Fruit fly (Drosophila melanogaster) Kc167 (cell line): ENCODE data around the gene CG17032.

ENCODE experiments used
- Myc ChIP-seq: fragments of >200 bp; optimal IDR thresholded peaks from 2 replicates; lab custom pipeline; 2017; ENCODE audit warnings: missing external identifiers
- Sin3A ChIP-seq: fragments of >200 bp; optimal IDR thresholded peaks from 2 replicates; lab custom pipeline; 2018; ENCODE audit warnings: missing external identifiers
- h ChIP-seq: fragments of >200 bp; optimal IDR thresholded peaks from 3 replicates; lab custom pipeline; 2018; ENCODE audit warnings: missing external identifiers
- insv ChIP-seq: fragments of >200 bp; optimal IDR thresholded peaks from 3 replicates; lab custom pipeline; 2018; ENCODE audit warnings: missing external identifiers
- psq ChIP-seq: fragments of >200 bp; optimal IDR thresholded peaks from 2 replicates; lab custom pipeline; 2017; ENCODE audit warnings: missing external identifiers
- ttk ChIP-seq: sonication (Bioruptor generic); optimal IDR thresholded peaks from 2 replicates; lab custom pipeline; 2017; ENCODE audit warnings: missing external identifiers

CG17032 gene

DNA sequence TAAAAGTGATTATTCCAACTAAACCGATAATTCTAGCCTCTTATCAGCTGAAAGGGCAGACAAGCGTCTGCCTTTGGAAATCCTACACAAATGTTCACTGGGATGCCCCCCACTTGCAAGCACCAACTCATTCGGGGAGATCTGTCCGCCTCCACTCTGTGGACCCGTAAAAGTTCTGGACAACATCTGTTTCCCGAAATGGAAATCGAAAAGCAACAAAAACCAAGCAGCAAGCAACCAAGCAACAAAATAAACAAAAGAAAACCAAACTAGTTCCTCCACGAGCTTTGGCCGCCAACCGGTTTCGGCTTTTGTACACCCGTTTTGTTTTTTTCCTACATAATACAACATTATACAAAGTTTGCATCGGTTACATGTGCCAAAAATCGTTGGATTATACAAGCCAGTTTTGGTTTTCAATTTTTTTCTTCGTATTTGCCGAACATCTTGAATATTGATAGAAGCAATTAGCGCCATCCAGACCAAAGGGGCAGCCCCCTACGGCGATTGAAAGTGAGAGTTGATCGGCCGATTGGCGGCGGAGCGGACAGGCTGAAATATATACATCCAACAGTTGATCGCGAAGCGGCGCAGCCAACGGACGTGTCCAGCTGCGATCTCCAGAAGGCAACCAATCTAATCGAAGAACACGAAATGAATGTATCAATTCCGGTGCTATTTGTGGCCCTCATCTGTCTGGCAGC is at the start of gene CG17032:
TSS of gene CG17032 (plus strand) at position 232 of the 704 bp plus-strand sequence.
- no peak for TF ChIP-seq h (lab: Kevin White, UChicago)
- TF ChIP-seq Sin3A (lab: Kevin White, UChicago) = no peak

DNA sequence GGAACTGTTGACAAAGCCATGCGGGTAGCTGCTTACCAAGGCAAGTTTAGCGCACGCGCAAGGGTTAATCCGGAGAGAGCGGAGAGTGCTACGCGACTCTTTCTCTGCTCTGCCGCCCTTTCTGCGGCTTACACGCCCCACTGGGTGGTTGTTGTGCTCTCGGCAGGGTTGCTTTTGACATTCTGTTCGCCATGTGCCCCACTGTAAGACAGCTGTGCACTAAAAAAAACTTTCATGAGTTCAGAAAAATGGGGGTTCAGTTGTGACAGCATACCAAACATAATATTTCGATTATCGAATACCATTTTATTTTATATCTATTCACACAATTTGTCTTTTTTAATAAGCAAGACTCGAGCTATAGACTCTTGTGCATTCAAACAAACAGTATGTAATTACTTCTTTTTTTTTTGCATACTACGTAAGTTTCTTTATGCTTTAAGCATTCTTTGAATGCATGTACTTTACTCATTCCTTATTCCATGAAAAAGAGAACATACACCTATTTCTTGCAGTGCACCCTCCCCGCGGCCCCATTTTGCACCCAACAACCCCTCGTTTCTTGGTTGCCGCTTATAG is 37.5 kb upstream of the CG17032 start:
- TF ChIP-seq ttk (lab: Kevin White, UChicago) = no peak
- TF ChIP-seq insv (lab: Kevin White, UChicago) = no peak

- TF ChIP-seq ttk (lab: Kevin White, UChicago) (no peak), Sin3A (lab: Kevin White, UChicago) (no peak), psq (lab: Kevin White, UChicago) (no peak), insv (lab: Kevin White, UChicago) (no peak), Myc (no peak), h (lab: Kevin White, UChicago) (no peak)
Observed at dm6 chr3L:15923352-15923751, 35.3 kb upstream of the CG17032 start.

dm6 chr3L:15924319-15924718 is 34.3 kb upstream of the CG17032 start:
- no peak for TF ChIP-seq psq (lab: Kevin White, UChicago)
- TF ChIP-seq ttk (lab: Kevin White, UChicago) = no peak
- TF ChIP-seq h (lab: Kevin White, UChicago) = no peak
- no peak for TF ChIP-seq Myc
- no peak for TF ChIP-seq Sin3A (lab: Kevin White, UChicago)

dm6 chr3L:15924811-15925437 is 33.7 kb upstream of the CG17032 start, which contains the start of gene sff:
Gene sff (minus strand): TSS chr3L:15924861.
- TF ChIP-seq h (lab: Kevin White, UChicago) (no peak), Sin3A (lab: Kevin White, UChicago) (no peak), insv (lab: Kevin White, UChicago) (no peak), ttk (lab: Kevin White, UChicago) (no peak), psq (lab: Kevin White, UChicago) (no peak)

dm6 chr3L:15940823-15941222 is 17.8 kb upstream of the CG17032 start:
- TF ChIP-seq ttk (lab: Kevin White, UChicago) (no peak), Myc (no peak), h (lab: Kevin White, UChicago) (no peak), insv (lab: Kevin White, UChicago) (no peak), Sin3A (lab: Kevin White, UChicago) (no peak), psq (lab: Kevin White, UChicago) (no peak)

- TF ChIP-seq Sin3A (lab: Kevin White, UChicago) (no peak), h (lab: Kevin White, UChicago) (no peak), insv (lab: Kevin White, UChicago) (no peak), Myc (no peak), ttk (lab: Kevin White, UChicago) (no peak), psq (lab: Kevin White, UChicago) (no peak)
Observed at dm6 chr3L:15952287-15952686, 6.4 kb upstream of the CG17032 start.

DNA sequence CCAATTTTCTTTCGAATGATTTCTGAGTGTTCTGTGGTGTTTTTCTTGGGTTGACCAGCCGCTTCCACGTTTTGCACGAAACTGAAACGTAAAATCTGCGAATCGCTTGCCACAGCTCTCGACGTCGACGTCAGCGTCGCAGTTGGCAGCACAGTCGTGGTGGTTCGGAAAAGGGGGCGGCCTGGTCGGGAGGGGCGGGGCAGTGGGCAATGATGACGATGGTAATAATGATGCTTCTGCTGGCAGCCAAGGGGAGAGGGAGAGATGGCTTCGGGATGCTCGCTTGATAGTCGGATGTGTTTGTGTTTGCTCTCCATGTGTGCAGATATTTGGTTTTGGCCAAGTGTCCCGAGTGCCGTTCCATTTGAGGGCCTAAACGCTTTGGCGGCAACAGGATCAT is 5.7 kb upstream of the CG17032 start:
- TF ChIP-seq psq (lab: Kevin White, UChicago) (no peak), Myc (no peak), Sin3A (lab: Kevin White, UChicago) (no peak), ttk (lab: Kevin White, UChicago) (no peak), h (lab: Kevin White, UChicago) (no peak), insv (lab: Kevin White, UChicago) (no peak)

dm6 chr3L:15953892-15954291 is 4.8 kb upstream of the CG17032 start:
- TF ChIP-seq h (lab: Kevin White, UChicago) (no peak), psq (lab: Kevin White, UChicago) (no peak), Myc (no peak), Sin3A (lab: Kevin White, UChicago) (no peak), insv (lab: Kevin White, UChicago) (no peak), ttk (lab: Kevin White, UChicago) (no peak)

DNA sequence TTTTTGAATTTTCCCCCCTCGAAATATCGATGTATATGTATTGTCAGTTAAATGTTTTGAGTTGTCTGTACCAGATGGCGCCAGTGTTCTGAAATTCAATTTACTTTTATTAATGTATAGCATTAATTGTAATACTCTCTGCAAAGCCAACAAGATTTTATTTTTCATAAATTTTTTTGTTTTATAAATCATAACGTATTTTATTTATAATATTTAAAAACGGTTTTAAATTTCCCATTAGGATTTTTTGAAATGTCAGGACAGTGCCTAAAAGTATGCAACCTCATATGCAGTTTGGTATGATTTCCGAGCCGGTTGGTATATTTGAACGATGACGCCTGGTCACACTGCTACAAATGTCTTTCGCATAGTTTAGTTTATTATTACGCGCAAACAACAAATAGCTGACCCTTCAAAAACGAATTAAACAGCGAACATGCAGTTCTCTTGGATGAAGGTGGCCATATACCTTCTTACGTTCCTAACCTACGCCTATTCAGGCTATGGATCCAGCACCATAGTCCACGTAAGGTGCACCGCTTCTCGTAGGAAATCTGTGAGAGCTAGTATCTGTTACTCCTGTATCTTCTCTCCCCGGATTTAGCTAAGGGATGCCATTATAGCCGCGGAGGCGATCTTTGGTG is 3.7 kb upstream of the CG17032 start, which contains the start of the genes Pka-C3 and GXIVsPLA2:
TSS of gene Pka-C3 (minus strand) at position 14 of the 644 bp plus-strand sequence.
TSS of gene GXIVsPLA2 (plus strand) at position 313 of the 644 bp plus-strand sequence.
- no peak for TF ChIP-seq ttk (lab: Kevin White, UChicago)
- TF ChIP-seq Myc = no peak
- TF ChIP-seq insv (lab: Kevin White, UChicago) = no peak
- no peak for TF ChIP-seq Sin3A (lab: Kevin White, UChicago)
- TF ChIP-seq h (lab: Kevin White, UChicago) = no peak
- TF ChIP-seq psq (lab: Kevin White, UChicago) = no peak

DNA sequence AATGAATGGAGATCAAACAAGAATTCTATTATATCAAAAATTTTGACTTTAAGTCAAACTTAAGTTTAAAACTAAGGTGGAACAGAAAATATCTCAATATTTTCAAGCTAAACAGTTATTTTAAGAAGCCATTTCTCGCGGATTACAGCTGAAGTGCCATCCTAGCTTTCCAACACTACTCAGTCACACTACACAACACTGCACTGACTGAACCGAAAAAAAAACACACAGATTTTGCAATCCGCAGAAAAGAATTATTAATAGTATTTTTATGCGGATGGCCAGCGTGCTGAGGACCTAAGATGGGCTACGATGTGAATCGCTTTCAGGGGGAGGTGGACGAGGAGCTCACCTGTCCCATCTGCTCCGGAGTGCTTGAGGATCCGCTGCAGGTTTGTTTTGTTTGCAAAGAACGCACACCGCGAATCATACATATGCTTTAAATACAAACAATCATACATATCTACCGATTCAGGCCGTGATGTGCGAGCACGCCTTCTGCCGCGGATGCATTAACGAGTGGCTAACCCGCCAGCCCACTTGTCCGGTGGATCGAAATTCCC is 2.1 kb upstream of the CG17032 start, which contains the start of gene elgi:
TSS of gene elgi (plus strand) at position 103 of the 563 bp plus-strand sequence.
- TF ChIP-seq Sin3A (lab: Kevin White, UChicago) = no peak
- TF ChIP-seq Myc = no peak
- TF ChIP-seq ttk (lab: Kevin White, UChicago) = no peak
